Fruit fly (Drosophila melanogaster) whole organism, embryonic: ENCODE data around the gene Or85a.

Experiments used
- Aef1 ChIP-seq: fragments of 200-800 bp; sonication (Bioruptor generic); IDR thresholded peaks from 3 replicates; pipeline ENCODE4 v1.3.6; 2022; ENCODE audit warnings: missing biosample characterization, missing genetic modification characterization
- Asciz ChIP-seq: fragments of 200-800 bp; sonication (Bioruptor generic); optimal IDR thresholded peaks from 2 replicates; lab custom pipeline; 2017; ENCODE audit warnings: missing biosample characterization, mild to moderate bottlenecking, missing genetic modification characterization, missing genetic modification reagents
- C15 ChIP-seq: fragments of 200-800 bp; sonication (Bioruptor generic); IDR thresholded peaks from 3 replicates; pipeline ENCODE4 v1.3.6; 2022; ENCODE audit warnings: missing biosample characterization, missing genetic modification characterization
- CG10654 ChIP-seq: fragments of 200-800 bp; sonication (Bioruptor generic); optimal IDR thresholded peaks from 2 replicates; lab custom pipeline; 2016; ENCODE audit warnings: missing biosample characterization, missing genetic modification characterization
- CG11504 ChIP-seq: fragments of 200-800 bp; sonication (Bioruptor generic); optimal IDR thresholded peaks from 3 replicates; lab custom pipeline; 2019; ENCODE audit warnings: missing biosample characterization, mild to moderate bottlenecking, missing genetic modification characterization, moderate library complexity
- CG12155 ChIP-seq: fragments of 200-800 bp; sonication (Bioruptor generic); optimal IDR thresholded peaks from 3 replicates; lab custom pipeline; 2016; ENCODE audit warnings: missing biosample characterization, missing genetic modification characterization
- CG12236 ChIP-seq: fragments of 200-800 bp; sonication (Bioruptor generic); optimal IDR thresholded peaks from 2 replicates; lab custom pipeline; 2016; ENCODE audit warnings: missing biosample characterization, missing genetic modification characterization
- CG14667 ChIP-seq: fragments of 200-800 bp; sonication (Bioruptor generic); IDR thresholded peaks from 2 replicates; pipeline ENCODE4 v1.3.6; 2022; ENCODE audit warnings: missing biosample characterization, missing genetic modification characterization
- CG14710 ChIP-seq: fragments of 200-800 bp; sonication (Bioruptor generic); optimal IDR thresholded peaks from 3 replicates; lab custom pipeline; 2019; ENCODE audit warnings: missing biosample characterization, mild to moderate bottlenecking, missing genetic modification characterization, moderate library complexity
- CG15073 ChIP-seq: fragments of 200-800 bp; sonication (Bioruptor generic); optimal IDR thresholded peaks from 2 replicates; lab custom pipeline; 2016; ENCODE audit warnings: missing biosample characterization, missing genetic modification characterization
- CG15514 ChIP-seq: fragments of 200-800 bp; sonication (Bioruptor generic); optimal IDR thresholded peaks from 3 replicates; lab custom pipeline; 2017; ENCODE audit warnings: missing biosample characterization, missing genetic modification characterization, mild to moderate bottlenecking, moderate library complexity, missing genetic modification reagents
- CG1603 ChIP-seq: fragments of 200-800 bp; sonication (Bioruptor generic); optimal IDR thresholded peaks from 2 replicates; lab custom pipeline; 2019; ENCODE audit warnings: missing biosample characterization, mild to moderate bottlenecking, missing genetic modification characterization, moderate library complexity
- CG17568 ChIP-seq: fragments of 200-800 bp; sonication (Bioruptor generic); optimal IDR thresholded peaks from 2 replicates; lab custom pipeline; 2018; ENCODE audit warnings: missing biosample characterization, mild to moderate bottlenecking, missing genetic modification characterization, moderate library complexity
- CG18476 ChIP-seq: fragments of 200-800 bp; sonication (Bioruptor generic); optimal IDR thresholded peaks from 2 replicates; lab custom pipeline; 2016; ENCODE audit warnings: missing biosample characterization, mild to moderate bottlenecking, missing genetic modification characterization
- CG2116 ChIP-seq: fragments of 200-800 bp; sonication (Bioruptor generic); optimal IDR thresholded peaks from 3 replicates; lab custom pipeline; 2018; ENCODE audit warnings: missing biosample characterization, mild to moderate bottlenecking, missing genetic modification characterization
- CG2129 ChIP-seq: fragments of 200-800 bp; sonication (Bioruptor generic); IDR thresholded peaks from 2 replicates; pipeline ENCODE4 v1.3.6; 2022; ENCODE audit warnings: missing biosample characterization, missing genetic modification characterization; ENCODE audit not compliant: partially characterized antibody
- CG2199 ChIP-seq: fragments of 200-800 bp; sonication (Bioruptor generic); IDR thresholded peaks from 3 replicates; pipeline ENCODE4 v1.3.6; 2022; ENCODE audit warnings: missing biosample characterization, missing genetic modification characterization
- CG2875 ChIP-seq: fragments of 200-800 bp; sonication (Bioruptor generic); optimal IDR thresholded peaks from 2 replicates; lab custom pipeline; 2017; ENCODE audit warnings: missing biosample characterization, mild to moderate bottlenecking, missing genetic modification characterization, missing genetic modification reagents
- CG31224 ChIP-seq: fragments of 200-800 bp; sonication (Bioruptor generic); IDR thresholded peaks from 2 replicates; pipeline ENCODE4 v1.3.6; 2022; ENCODE audit warnings: missing biosample characterization, missing genetic modification characterization
- CG31441 ChIP-seq: fragments of 200-800 bp; sonication (Bioruptor generic); IDR thresholded peaks from 2 replicates; pipeline ENCODE4 v1.3.6; 2022; ENCODE audit warnings: missing biosample characterization, missing genetic modification characterization
- CG4707 ChIP-seq: fragments of 200-800 bp; sonication (Bioruptor generic); optimal IDR thresholded peaks from 2 replicates; lab custom pipeline; 2018; ENCODE audit warnings: missing biosample characterization, mild to moderate bottlenecking, missing genetic modification characterization, moderate library complexity
- CG6791 ChIP-seq: fragments of 200-800 bp; sonication (Bioruptor generic); IDR thresholded peaks from 3 replicates; pipeline ENCODE4 v1.3.6; 2022; ENCODE audit warnings: missing biosample characterization, missing genetic modification characterization; ENCODE audit not compliant: partially characterized antibody
- CG6813 ChIP-seq: fragments of 200-800 bp; sonication (Bioruptor generic); optimal IDR thresholded peaks from 2 replicates; lab custom pipeline; 2017; ENCODE audit warnings: missing biosample characterization, missing genetic modification characterization, mild to moderate bottlenecking, moderate library complexity, missing genetic modification reagents
- CG6854 ChIP-seq: fragments of 200-800 bp; sonication (Bioruptor generic); optimal IDR thresholded peaks from 3 replicates; lab custom pipeline; 2017; ENCODE audit warnings: missing biosample characterization, mild to moderate bottlenecking, missing genetic modification characterization
- CG7271 ChIP-seq: fragments of 200-800 bp; sonication (Bioruptor generic); optimal IDR thresholded peaks from 2 replicates; lab custom pipeline; 2018; ENCODE audit warnings: missing biosample characterization, mild to moderate bottlenecking, missing genetic modification characterization, moderate library complexity
- CG7556 ChIP-seq: fragments of 200-800 bp; sonication (Bioruptor generic); optimal IDR thresholded peaks from 2 replicates; lab custom pipeline; 2017; ENCODE audit warnings: missing biosample characterization, mild to moderate bottlenecking, missing genetic modification characterization
- CG7745 ChIP-seq: fragments of 200-800 bp; sonication (Bioruptor generic); optimal IDR thresholded peaks from 2 replicates; lab custom pipeline; 2018; ENCODE audit warnings: missing biosample characterization, mild to moderate bottlenecking, missing genetic modification characterization, moderate library complexity
- D19A ChIP-seq: fragments of 200-800 bp; optimal IDR thresholded peaks from 3 replicates; lab custom pipeline; 2019; ENCODE audit warnings: missing biosample characterization, mild to moderate bottlenecking, missing genetic modification characterization, moderate library complexity
- Dfd ChIP-seq, 2 experiments: fragments of >200 bp; optimal IDR thresholded peaks; 2 replicates each; lab custom pipeline; 2017; ENCODE audit warnings: missing biosample characterization in 2 of 2, missing genetic modification characterization in 2 of 2
- Elba2 ChIP-seq: fragments of 200-800 bp; sonication (Bioruptor generic); optimal IDR thresholded peaks from 3 replicates; lab custom pipeline; 2016; ENCODE audit warnings: missing biosample characterization, missing genetic modification characterization
- H15 ChIP-seq: fragments of 200-800 bp; sonication (Bioruptor generic); IDR thresholded peaks from 3 replicates; pipeline ENCODE4 v1.3.6; 2022; ENCODE audit warnings: missing biosample characterization, missing genetic modification characterization
- HLH54F ChIP-seq: fragments of 200-800 bp; sonication (Bioruptor generic); optimal IDR thresholded peaks from 3 replicates; lab custom pipeline; 2016; ENCODE audit warnings: missing biosample characterization, missing genetic modification characterization
- Lhr ChIP-seq: fragments of 200-800 bp; sonication (Bioruptor generic); optimal IDR thresholded peaks from 3 replicates; lab custom pipeline; 2017; ENCODE audit warnings: mild to moderate bottlenecking, missing biosample characterization, missing genetic modification reagents, missing genetic modification characterization
- Nf-YA ChIP-seq: fragments of 200-800 bp; sonication (Bioruptor generic); IDR thresholded peaks from 2 replicates; pipeline ENCODE4 v1.3.6; 2022; ENCODE audit warnings: missing biosample characterization, missing genetic modification characterization
- Rx ChIP-seq: fragments of 200-800 bp; sonication (Bioruptor generic); IDR thresholded peaks from 2 replicates; pipeline ENCODE4 v1.3.6; 2022; ENCODE audit warnings: missing biosample characterization, missing genetic modification characterization
- Stat92E ChIP-seq, 3 experiments: fragments of >200 bp in 2 of 3; fragments of 200-800 bp in 1 of 3; sonication (Bioruptor generic) in 1 of 3; optimal IDR thresholded peaks; 2 replicates each; lab custom pipeline; 2017 to 2019; ENCODE audit warnings: missing biosample characterization in 3 of 3, missing genetic modification characterization in 3 of 3, mild to moderate bottlenecking in 1 of 3, moderate library complexity in 1 of 3
- YL-1 ChIP-seq: fragments of 200-800 bp; sonication (Bioruptor generic); optimal IDR thresholded peaks from 3 replicates; lab custom pipeline; 2017; ENCODE audit warnings: missing biosample characterization, mild to moderate bottlenecking, missing genetic modification characterization
- ap ChIP-seq: fragments of 200-800 bp; sonication (Bioruptor generic); IDR thresholded peaks from 2 replicates; pipeline ENCODE4 v1.3.6; 2022; ENCODE audit warnings: missing biosample characterization, missing genetic modification characterization
- caup ChIP-seq: fragments of 200-800 bp; sonication (Bioruptor generic); optimal IDR thresholded peaks from 3 replicates; lab custom pipeline; 2017; ENCODE audit warnings: missing biosample characterization, mild to moderate bottlenecking, missing genetic modification characterization, moderate library complexity; ENCODE audit not compliant: severe bottlenecking
- emc ChIP-seq: fragments of 200-800 bp; sonication (Bioruptor generic); optimal IDR thresholded peaks from 2 replicates; lab custom pipeline; 2016; ENCODE audit warnings: missing biosample characterization, missing genetic modification characterization
- exex ChIP-seq: fragments of 200-800 bp; sonication (Bioruptor generic); optimal IDR thresholded peaks from 4 replicates; lab custom pipeline; 2018; ENCODE audit warnings: missing biosample characterization, mild to moderate bottlenecking, missing genetic modification characterization, moderate library complexity
- grau ChIP-seq: fragments of 200-800 bp; optimal IDR thresholded peaks from 3 replicates; lab custom pipeline; 2019; ENCODE audit warnings: missing biosample characterization, mild to moderate bottlenecking, missing genetic modification characterization, moderate library complexity
- gsb-n ChIP-seq: fragments of 200-800 bp; sonication (Bioruptor generic); optimal IDR thresholded peaks from 3 replicates; lab custom pipeline; 2018; ENCODE audit warnings: missing biosample characterization, mild to moderate bottlenecking, missing genetic modification characterization
- onecut ChIP-seq: fragments of 200-800 bp; sonication (Bioruptor generic); IDR thresholded peaks from 2 replicates; pipeline ENCODE4 v1.3.6; 2022; ENCODE audit warnings: missing biosample characterization, missing genetic modification characterization
- row ChIP-seq: fragments of 200-800 bp; sonication (Bioruptor generic); IDR thresholded peaks from 3 replicates; pipeline ENCODE4 v1.3.6; 2022; ENCODE audit warnings: missing biosample characterization, missing genetic modification characterization
- sim ChIP-seq: fragments of 200-800 bp; sonication (Bioruptor generic); IDR thresholded peaks from 2 replicates; pipeline ENCODE4 v1.3.6; 2022; ENCODE audit warnings: missing biosample characterization, missing genetic modification characterization
- tna ChIP-seq: fragments of 200-800 bp; sonication (Bioruptor generic); IDR thresholded peaks from 2 replicates; pipeline ENCODE4 v1.3.6; 2022; ENCODE audit warnings: missing biosample characterization, missing genetic modification characterization; ENCODE audit not compliant: partially characterized antibody
- yki ChIP-seq: fragments of >200 bp; optimal IDR thresholded peaks from 3 replicates; lab custom pipeline; 2018

The Or85a gene

DNA sequence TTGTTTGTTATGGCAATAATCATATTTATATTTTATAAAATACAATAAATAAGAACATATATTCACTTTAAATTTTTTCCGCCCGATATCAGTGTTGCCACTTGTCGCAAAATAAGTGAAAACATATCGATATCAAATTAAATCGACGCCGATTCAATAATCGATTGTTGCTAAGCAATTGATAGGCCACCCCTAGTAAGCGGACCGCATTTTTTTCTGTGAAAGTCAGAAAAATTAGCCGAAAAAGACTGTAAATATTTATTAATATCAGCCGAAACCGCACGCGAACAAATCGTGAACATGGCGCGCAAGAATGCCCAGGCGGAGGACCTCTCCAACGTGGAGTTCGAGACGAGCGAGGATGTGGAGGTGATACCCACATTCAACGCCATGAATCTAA is 8.5 kb upstream of the Or85a start, which contains the start of gene CG7483 (continued):
- no peak for TF ChIP-seq Asciz (GFP tag; lab: Kevin White, UChicago)
- no peak for TF ChIP-seq CG7745 (tag; lab: Kevin White, UChicago)
- TF ChIP-seq CG11504: peak; percentile 86
- no peak for TF ChIP-seq CG10654
- peak; percentile 3 for TF ChIP-seq CG7271 (tag; lab: Kevin White, UChicago)
- peak; percentile 66 for TF ChIP-seq CG2129 (GFP tag; lab: Robert Waterston, UW)
- TF ChIP-seq gsb-n (tag; lab: Kevin White, UChicago): no peak
- TF ChIP-seq CG14710 (tag; lab: Kevin White, UChicago): peak; percentile 55
- TF ChIP-seq sim (GFP tag; lab: Robert Waterston, UW): no peak
- TF ChIP-seq CG2199: no peak
- TF ChIP-seq grau (tag; lab: Kevin White, UChicago): peak; percentile 0
- TF ChIP-seq tna (GFP tag; lab: Robert Waterston, UW): peak; percentile 65
- TF ChIP-seq CG4707: no peak

DNA sequence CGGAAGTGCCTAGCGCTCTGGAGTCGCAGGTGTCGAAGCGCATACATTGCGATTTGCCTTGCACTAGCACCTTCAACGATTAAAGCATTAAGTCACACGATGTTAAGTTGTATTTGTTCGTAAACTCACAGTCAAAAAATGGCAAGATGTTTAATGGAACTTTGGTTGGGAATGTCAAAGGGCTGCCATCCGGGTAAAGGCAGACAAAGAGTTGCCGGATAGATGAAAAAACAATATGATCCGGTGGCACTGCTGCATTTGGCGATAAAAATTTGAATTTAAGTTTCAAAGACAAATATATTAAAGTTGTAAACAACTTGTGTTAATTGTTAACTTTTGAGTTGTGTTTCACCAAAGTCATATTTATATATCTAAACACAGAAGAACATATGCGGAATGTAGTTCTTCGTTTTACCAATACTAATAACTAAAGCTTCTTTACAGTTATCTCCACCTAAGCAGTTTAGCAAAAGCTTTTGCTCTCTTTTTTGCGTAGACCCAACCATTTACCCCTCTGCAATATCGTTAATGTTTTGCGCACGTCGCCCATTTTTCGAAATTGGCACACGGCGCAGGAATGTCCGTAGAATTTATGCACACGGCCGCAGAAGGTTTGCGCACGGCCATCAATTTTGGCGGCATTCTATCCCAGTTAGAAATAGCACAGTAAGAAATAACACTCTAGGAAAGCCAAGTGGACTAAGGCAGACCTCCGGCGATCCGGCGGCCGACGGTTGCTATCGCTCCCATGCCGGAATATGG is 5.0 kb upstream of the Or85a start, which contains the start of gene Coq2:
Coq2 (minus strand) TSS at position 200 of the 762 bp plus-strand sequence.
- TF ChIP-seq exex (tag; lab: Kevin White, UChicago): no peak
- no peak for TF ChIP-seq CG7556 (GFP tag; lab: Kevin White, UChicago)
- no peak for TF ChIP-seq CG12236
- TF ChIP-seq onecut: no peak
- TF ChIP-seq CG7271 (tag; lab: Kevin White, UChicago): no peak
- no peak for TF ChIP-seq CG2875 (GFP tag; lab: Kevin White, UChicago)
- peak; percentile 60 for TF ChIP-seq CG15514 (GFP tag; lab: Kevin White, UChicago)
- TF ChIP-seq C15 (GFP tag; lab: Robert Waterston, UW): no peak
- no peak for TF ChIP-seq Rx
- TF ChIP-seq CG6813 (GFP tag; lab: Kevin White, UChicago): no peak
- no peak for TF ChIP-seq CG14667 (GFP tag; lab: Robert Waterston, UW)
- no peak for TF ChIP-seq Stat92E (GFP tag; optimal IDR thresholded peaks at IDR 0.05; lab: Kevin White, UChicago)
- TF ChIP-seq ap: no peak
- TF ChIP-seq D19A (tag; lab: Kevin White, UChicago): no peak
- TF ChIP-seq Elba2: no peak
- TF ChIP-seq Lhr (GFP tag; lab: Kevin White, UChicago): peak; percentile 88
- TF ChIP-seq CG31224: no peak
- no peak for TF ChIP-seq yki (lab: Kevin White, UChicago)
- no peak for TF ChIP-seq Aef1 (GFP tag; lab: Robert Waterston, UW)
- no peak for TF ChIP-seq CG6791 (GFP tag; lab: Robert Waterston, UW)
- no peak for TF ChIP-seq Dfd (GFP tag; optimal IDR thresholded peaks at IDR 0.05; lab: Kevin White, UChicago)
- TF ChIP-seq row (GFP tag; lab: Robert Waterston, UW): peak; percentile 28; the same call in 1 of the 3 replicates
- no peak for TF ChIP-seq HLH54F
- peak; percentile 84 for TF ChIP-seq CG2116 (GFP tag; lab: Kevin White, UChicago)
- no peak for TF ChIP-seq YL-1 (GFP tag; lab: Kevin White, UChicago)
- no peak for TF ChIP-seq Nf-YA
- TF ChIP-seq H15 (GFP tag; lab: Robert Waterston, UW): no peak
- no peak for TF ChIP-seq emc
- TF ChIP-seq CG31441 (GFP tag; lab: Robert Waterston, UW): no peak
- TF ChIP-seq CG18476 (GFP tag; lab: Kevin White, UChicago): no peak
- no peak for TF ChIP-seq CG12155 (GFP tag; lab: Kevin White, UChicago)
- no peak for TF ChIP-seq CG15073 (GFP tag; lab: Kevin White, UChicago)
- TF ChIP-seq CG1603 (tag; lab: Kevin White, UChicago): peak; percentile 72
- TF ChIP-seq CG17568 (GFP tag; lab: Kevin White, UChicago): no peak
- no peak for TF ChIP-seq CG6854 (GFP tag; lab: Kevin White, UChicago)
- TF ChIP-seq caup: no peak
